Worm (Caenorhabditis elegans): Measurements from ENCODE around the gene Y39B6A.25.

ce11 chrV:19053281-19053680 is 27.0 kb downstream of the Y39B6A.25 start:
- TF ChIP-seq egrh-3 (GFP tag; IDR thresholded peaks at IDR 0.05): no peak
- TF ChIP-seq nfya-1 (tag; optimal IDR thresholded peaks at IDR 0.05; ENCODE audit: borderline replicate concordance, insufficient read depth): no peak
- no peak for TF ChIP-seq lin-40 (tag; optimal IDR thresholded peaks at IDR 0.05)
- TF ChIP-seq ama-1 (optimal IDR thresholded peaks at IDR 0.05): no peak
- TF ChIP-seq ama-1 (GFP tag; optimal IDR thresholded peaks at IDR 0.05): no peak
- TF ChIP-seq T26A5.8 (tag; optimal IDR thresholded peaks at IDR 0.05): no peak

Data from whole organism, young adult.